Worm (Caenorhabditis elegans) whole organism, mixed stage, embryonic: Measurements from ENCODE around the gene ceh-82.

Experiments used
- pha-4 ChIP-seq: fragments of 150-350 bp; optimal IDR thresholded peaks from 2 replicates; lab custom pipeline; 2018; ENCODE audit warnings: missing biosample characterization, missing genetic modification reagents, missing genetic modification characterization
- unc-39 ChIP-seq: fragments of 150-350 bp; optimal IDR thresholded peaks from 2 replicates; lab custom pipeline; 2014; ENCODE audit warnings: missing biosample characterization, missing genetic modification characterization
- ztf-11 ChIP-seq: fragments of 150-350 bp; optimal IDR thresholded peaks from 2 replicates; lab custom pipeline; 2014; ENCODE audit warnings: missing biosample characterization, missing genetic modification characterization

DNA sequence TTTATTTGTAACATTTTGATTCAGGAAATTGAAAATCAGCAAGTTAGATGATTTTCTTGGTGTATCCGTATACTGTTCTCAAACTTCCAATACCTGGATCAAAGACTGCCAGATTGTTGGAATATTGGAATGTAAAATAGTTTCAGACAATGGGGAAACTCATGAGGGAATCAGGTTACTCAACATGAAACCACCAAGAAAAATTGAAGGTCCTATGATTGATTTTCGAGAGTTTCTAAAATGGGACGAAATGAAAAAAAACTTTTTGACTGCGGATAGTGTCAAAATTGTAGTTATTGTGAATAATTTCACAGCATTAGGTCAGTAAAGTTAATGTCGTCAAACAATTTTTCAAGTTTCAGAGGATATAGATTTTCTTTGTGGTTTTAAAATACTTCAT, 39.8 kb downstream of the ceh-82 start, which contains the start of gene math-3:
- no peak for TF ChIP-seq ztf-11 (tag; lab: Kevin White, UChicago)
- TF ChIP-seq pha-4 = no peak
- no peak for TF ChIP-seq unc-39 (tag; lab: Kevin White, UChicago)
